Worm (Caenorhabditis elegans) whole organism, L4 larva: ENCODE data around the gene Y54G2A.15.
"Not testable (repeated sequence)": the region's sequence is repeated elsewhere in the genome, so short reads cannot be mapped to it uniquely, and the experiment has no call there.

Source experiments
- D1046.2 ChIP-seq: fragments of 200-800 bp; sonication (Bioruptor generic); IDR thresholded peaks from 2 replicates; pipeline ENCODE4 v1.3.6; 2022; ENCODE audit warnings: missing genetic modification characterization, missing compliant biosample characterization
- F10B5.3 ChIP-seq: sonication (generic microtip); optimal IDR thresholded peaks from 2 replicates; lab custom pipeline; 2016; ENCODE audit warnings: mild to moderate bottlenecking, missing genetic modification characterization, missing compliant biosample characterization
- F37D6.2 ChIP-seq: sonication (generic microtip); optimal IDR thresholded peaks from 2 replicates; lab custom pipeline; 2016; ENCODE audit warnings: mild to moderate bottlenecking, missing genetic modification characterization, missing compliant biosample characterization
- F44E2.7 ChIP-seq: fragments of 200-800 bp; sonication (Bioruptor generic); IDR thresholded peaks from 2 replicates; pipeline ENCODE4 v2.1.2; 2022; ENCODE audit warnings: missing genetic modification characterization, missing compliant biosample characterization
- arid-1 ChIP-seq: fragments of 200-800 bp; sonication (Bioruptor generic); conservative IDR thresholded peaks from 2 replicates; pipeline ENCODE4 v1.3.6; 2022; ENCODE audit warnings: missing genetic modification reagents, missing genetic modification characterization, missing compliant biosample characterization
- attf-4 ChIP-seq: sonication (generic microtip); optimal IDR thresholded peaks from 3 replicates; lab custom pipeline; 2017; ENCODE audit warnings: missing biosample characterization, missing genetic modification characterization
- ceh-28 ChIP-seq: fragments of 150-350 bp; optimal IDR thresholded peaks from 2 replicates; lab custom pipeline; 2014; ENCODE audit warnings: missing biosample characterization, missing genetic modification reagents, missing genetic modification characterization
- ceh-32 ChIP-seq: sonication (generic microtip); optimal IDR thresholded peaks from 2 replicates; lab custom pipeline; 2016; ENCODE audit warnings: mild to moderate bottlenecking, missing genetic modification characterization, missing compliant biosample characterization; ENCODE audit not compliant: poor library complexity
- ceh-62 ChIP-seq: sonication (generic microtip); optimal IDR thresholded peaks from 2 replicates; lab custom pipeline; 2017; ENCODE audit warnings: missing biosample characterization, missing genetic modification characterization
- ctbp-1 ChIP-seq: fragments of 200-800 bp; sonication (Bioruptor generic); IDR thresholded peaks from 2 replicates; pipeline ENCODE4 v1.3.6; 2022; ENCODE audit warnings: missing genetic modification reagents, missing genetic modification characterization, missing compliant biosample characterization
- daf-16 ChIP-seq, 3 experiments: sonication (generic microtip); optimal IDR thresholded peaks; 2 replicates each; lab custom pipeline; 2016 to 2017; ENCODE audit warnings: missing genetic modification characterization in 3 of 3, missing genetic modification reagents in 3 of 3, mild to moderate bottlenecking in 2 of 3, missing compliant biosample characterization in 2 of 3, missing biosample characterization in 1 of 3, moderate library complexity in 1 of 3
- dmd-6 ChIP-seq: fragments of 200-800 bp; sonication (Bioruptor generic); IDR thresholded peaks from 2 replicates; pipeline ENCODE4 v1.3.6; 2022; ENCODE audit warnings: missing genetic modification reagents, missing genetic modification characterization, missing compliant biosample characterization
- dmd-8 ChIP-seq: fragments of 200-800 bp; sonication (Bioruptor generic); IDR thresholded peaks from 2 replicates; pipeline ENCODE4 v1.3.6; 2022; ENCODE audit warnings: missing genetic modification characterization, missing compliant biosample characterization
- egl-27 ChIP-seq: sonication (generic microtip); optimal IDR thresholded peaks from 3 replicates; lab custom pipeline; 2017; ENCODE audit warnings: missing biosample characterization, missing genetic modification reagents, missing genetic modification characterization
- egl-43 ChIP-seq: fragments of 200-800 bp; sonication (Bioruptor generic); IDR thresholded peaks from 2 replicates; pipeline ENCODE4 v1.3.6; 2022; ENCODE audit warnings: missing genetic modification reagents, missing genetic modification characterization, missing compliant biosample characterization
- hlh-11 ChIP-seq: fragments of 200-800 bp; sonication (Bioruptor generic); optimal IDR thresholded peaks from 2 replicates; lab custom pipeline; 2018; ENCODE audit warnings: mild to moderate bottlenecking, missing genetic modification characterization, missing compliant biosample characterization
- hlh-30 ChIP-seq: sonication (generic microtip); optimal IDR thresholded peaks from 2 replicates; lab custom pipeline; 2017; ENCODE audit warnings: antibody characterized with exemption, mild to moderate bottlenecking, missing genetic modification characterization, missing compliant biosample characterization; ENCODE audit not compliant: insufficient read depth
- hmg-1.1 ChIP-seq: fragments of 200-800 bp; sonication (Bioruptor generic); IDR thresholded peaks from 2 replicates; pipeline ENCODE4 v1.3.6; 2022; ENCODE audit warnings: missing genetic modification reagents, missing genetic modification characterization, missing compliant biosample characterization
- lin-1 ChIP-seq: fragments of 200-800 bp; sonication (Bioruptor generic); IDR thresholded peaks from 2 replicates; pipeline ENCODE4 v1.3.6; 2022; ENCODE audit warnings: missing genetic modification reagents, missing genetic modification characterization, missing compliant biosample characterization
- lin-13 ChIP-seq: fragments of 150-350 bp; optimal IDR thresholded peaks from 2 replicates; lab custom pipeline; 2014; ENCODE audit warnings: missing biosample characterization, missing genetic modification reagents, missing genetic modification characterization
- lin-29 ChIP-seq: fragments of 200-800 bp; sonication (Bioruptor generic); IDR thresholded peaks from 2 replicates; pipeline ENCODE4 v1.3.6; 2022; ENCODE audit warnings: missing genetic modification reagents, missing genetic modification characterization, missing compliant biosample characterization
- lir-3 ChIP-seq: sonication (generic microtip); optimal IDR thresholded peaks from 2 replicates; lab custom pipeline; 2016; ENCODE audit warnings: mild to moderate bottlenecking, missing genetic modification characterization, missing compliant biosample characterization
- lsy-2 ChIP-seq, 2 experiments: fragments of 150-350 bp in 1 of 2; sonication (generic microtip) in 1 of 2; optimal IDR thresholded peaks; 2 replicates each; lab custom pipeline; 2014 to 2017; ENCODE audit warnings: missing biosample characterization in 2 of 2, missing genetic modification characterization in 2 of 2
- madf-5 ChIP-seq, 2 experiments: fragments of 200-800 bp; sonication (Bioruptor generic); IDR thresholded peaks; 2 replicates each; pipeline ENCODE4 v1.3.6; 2022; ENCODE audit warnings: missing compliant biosample characterization in 2 of 2, missing genetic modification characterization in 2 of 2
- mxl-2 ChIP-seq: fragments of 200-800 bp; sonication (Bioruptor generic); conservative IDR thresholded peaks from 2 replicates; pipeline ENCODE4 v1.3.6; 2022; ENCODE audit warnings: missing genetic modification reagents, missing genetic modification characterization, missing compliant biosample characterization
- nhr-10 ChIP-seq: fragments of 150-350 bp; optimal IDR thresholded peaks from 2 replicates; lab custom pipeline; 2014; ENCODE audit warnings: missing biosample characterization, missing genetic modification characterization
- nhr-111 ChIP-seq: fragments of 200-800 bp; sonication (Bioruptor generic); optimal IDR thresholded peaks from 2 replicates; lab custom pipeline; 2018; ENCODE audit warnings: mild to moderate bottlenecking, missing genetic modification characterization, missing compliant biosample characterization
- nhr-25 ChIP-seq: sonication (generic microtip); optimal IDR thresholded peaks from 2 replicates; lab custom pipeline; 2017; ENCODE audit warnings: missing genetic modification characterization, mild to moderate bottlenecking, missing compliant biosample characterization, antibody characterized with exemption, moderate library complexity, borderline replicate concordance; ENCODE audit not compliant: insufficient read depth
- nhr-41 ChIP-seq: fragments of 200-800 bp; sonication (Bioruptor generic); IDR thresholded peaks from 2 replicates; pipeline ENCODE4 v1.3.6; 2022; ENCODE audit warnings: missing genetic modification reagents, missing genetic modification characterization, missing compliant biosample characterization
- nhr-42 ChIP-seq: fragments of 200-800 bp; sonication (Bioruptor generic); IDR thresholded peaks from 2 replicates; pipeline ENCODE4 v1.3.6; 2022; ENCODE audit warnings: missing genetic modification characterization, missing compliant biosample characterization
- nhr-76 ChIP-seq: fragments of 150-350 bp; optimal IDR thresholded peaks from 2 replicates; lab custom pipeline; 2014; ENCODE audit warnings: missing biosample characterization, missing genetic modification characterization
- pha-4 ChIP-seq, 2 experiments: fragments of 150-350 bp in 1 of 2; fragments of 200-800 bp in 1 of 2; sonication (Bioruptor generic) in 1 of 2; IDR thresholded peaks in 1 of 2; optimal IDR thresholded peaks in 1 of 2; 2 replicates each; pipeline versions ENCODE4 v1.3.6 to Lab custom; 2014 to 2022; ENCODE audit warnings: missing genetic modification characterization in 2 of 2, missing genetic modification reagents in 2 of 2, missing biosample characterization in 1 of 2, missing compliant biosample characterization in 1 of 2
- php-3 ChIP-seq: fragments of 200-800 bp; sonication (Bioruptor generic); IDR thresholded peaks from 2 replicates; pipeline ENCODE4 v1.3.6; 2022; ENCODE audit warnings: missing genetic modification reagents, missing genetic modification characterization, missing compliant biosample characterization
- rbr-2 ChIP-seq: sonication (generic microtip); optimal IDR thresholded peaks from 2 replicates; lab custom pipeline; 2016; ENCODE audit warnings: missing genotype, missing genetic modification characterization, missing compliant biosample characterization
- sdz-12 ChIP-seq: fragments of 200-800 bp; sonication (Bioruptor generic); optimal IDR thresholded peaks from 2 replicates; lab custom pipeline; 2018; ENCODE audit warnings: mild to moderate bottlenecking, missing genetic modification characterization, missing compliant biosample characterization
- skn-1 ChIP-seq: fragments of 150-350 bp; optimal IDR thresholded peaks from 2 replicates; lab custom pipeline; 2014; ENCODE audit warnings: missing biosample characterization, missing genetic modification characterization
- snpc-1.2 ChIP-seq: fragments of 200-800 bp; sonication (Bioruptor generic); IDR thresholded peaks from 2 replicates; pipeline ENCODE4 v1.3.6; 2022; ENCODE audit warnings: missing genetic modification reagents, missing genetic modification characterization, missing compliant biosample characterization
- tra-1 ChIP-seq: fragments of 200-800 bp; sonication (Bioruptor generic); IDR thresholded peaks from 2 replicates; pipeline ENCODE4 v1.3.6; 2022; ENCODE audit warnings: missing genetic modification reagents, missing genetic modification characterization, missing compliant biosample characterization
- unc-62 ChIP-seq, 3 experiments: fragments of 150-350 bp in 1 of 3; sonication (generic microtip); optimal IDR thresholded peaks in 2 of 3; peaks in 1 of 3; 1 replicate in 1 of 3; 2 replicates in 2 of 3; lab custom pipeline; 2014 to 2017; ENCODE audit warnings: missing biosample characterization in 3 of 3, missing genetic modification characterization in 3 of 3, missing genetic modification reagents in 3 of 3, missing genotype in 1 of 3
- vab-7 ChIP-seq: fragments of 200-800 bp; sonication (Bioruptor generic); IDR thresholded peaks from 2 replicates; pipeline ENCODE4 v1.3.6; 2022; ENCODE audit warnings: missing genetic modification reagents, missing genetic modification characterization, missing compliant biosample characterization
- zag-1 ChIP-seq: fragments of 150-350 bp; optimal IDR thresholded peaks from 2 replicates; lab custom pipeline; 2014; ENCODE audit warnings: missing biosample characterization, missing genetic modification characterization
- zfp-3 ChIP-seq: fragments of 200-800 bp; sonication (Bioruptor generic); conservative IDR thresholded peaks from 2 replicates; pipeline ENCODE4 v1.3.6; 2022; ENCODE audit warnings: missing genetic modification reagents, missing genetic modification characterization, missing compliant biosample characterization
- zip-11 ChIP-seq: fragments of 200-800 bp; sonication (Bioruptor generic); IDR thresholded peaks from 2 replicates; pipeline ENCODE4 v1.3.6; 2022; ENCODE audit warnings: missing genetic modification characterization, missing compliant biosample characterization
- zip-2 ChIP-seq: fragments of 150-350 bp; optimal IDR thresholded peaks from 2 replicates; lab custom pipeline; 2014; ENCODE audit warnings: missing biosample characterization, missing genetic modification characterization

Gene Y54G2A.15

ce11 chrIV:2802193-2802592, 41.6 kb downstream of the Y54G2A.15 start (continued):
- TF ChIP-seq pha-4 (GFP tag; IDR thresholded peaks at IDR 0.05; lab: Robert Waterston, UW): peak; percentile 74
- TF ChIP-seq pha-4 (tag; optimal IDR thresholded peaks at IDR 0.05; lab: Kevin White, UChicago): no peak
- TF ChIP-seq ceh-28: no peak
- TF ChIP-seq zag-1 (tag; lab: Kevin White, UChicago): no peak
- 0 out of 4 replicates have a peak, but pooled peaks of 1 of the 2 experiments have one; percentile 51 for TF ChIP-seq madf-5 (GFP tag; IDR thresholded peaks at IDR 0.05; lab: Robert Waterston, UW)
- peak; percentile 48; the same call in 1 of the 2 replicates for TF ChIP-seq arid-1 (GFP tag; lab: Robert Waterston, UW)
- TF ChIP-seq lin-29 (GFP tag; lab: Robert Waterston, UW): no peak
- TF ChIP-seq zfp-3 (GFP tag; lab: Robert Waterston, UW): no peak
- no peak for TF ChIP-seq unc-62 (GFP tag; optimal IDR thresholded peaks at IDR 0.05 in 1 of 2; lab: Kevin White, UChicago)
- TF ChIP-seq unc-62 (tag; optimal IDR thresholded peaks at IDR 0.05; lab: Kevin White, UChicago): no peak
- peak; percentile 51; the same call in 1 of the 2 replicates for TF ChIP-seq hmg-1.1 (GFP tag; lab: Robert Waterston, UW)
- TF ChIP-seq dmd-6 (GFP tag; lab: Robert Waterston, UW): peak; percentile 28; the same call in 1 of the 2 replicates
- TF ChIP-seq egl-43 (GFP tag; lab: Robert Waterston, UW): peak; percentile 91
- no peak for TF ChIP-seq mxl-2 (GFP tag; lab: Robert Waterston, UW)
- TF ChIP-seq F44E2.7: 0 out of 2 replicates have a peak, but pooled peaks have one; percentile 23
- 0 out of 2 replicates have a peak, but pooled peaks have one; percentile 7 for TF ChIP-seq php-3
- TF ChIP-seq attf-4 (tag; lab: Kevin White, UChicago): no peak
- TF ChIP-seq ctbp-1 (GFP tag; lab: Robert Waterston, UW): peak; percentile 52; the same call in 1 of the 2 replicates
- TF ChIP-seq daf-16 (GFP tag; optimal IDR thresholded peaks at IDR 0.05; lab: Kevin White, UChicago): peak in 1 of 2 experiments; percentile 69
- TF ChIP-seq daf-16 (tag; optimal IDR thresholded peaks at IDR 0.05; lab: Kevin White, UChicago): peak; percentile 27
- no peak for TF ChIP-seq F37D6.2 (tag; lab: Kevin White, UChicago)
- 0 out of 2 replicates have a peak, but pooled peaks have one; percentile 33 for TF ChIP-seq tra-1 (GFP tag; lab: Robert Waterston, UW)

- TF ChIP-seq nhr-76 (tag; lab: Kevin White, UChicago); F37D6.2 (tag; lab: Kevin White, UChicago); rbr-2: not testable (repeated sequence)
Observed at ce11 chrIV:2801558-2801957, 42.2 kb downstream of the Y54G2A.15 start, which contains the start of gene Y54G2A.44. TSS of gene Y54G2A.44 (plus strand) at chrIV:2801858.

- TF ChIP-seq nhr-41 (GFP tag; lab: Robert Waterston, UW): peak; percentile 35; the same call in 1 of the 2 replicates
- no peak for TF ChIP-seq nhr-76 (tag; lab: Kevin White, UChicago)
- peak; percentile 70 for TF ChIP-seq lin-13
- TF ChIP-seq D1046.2 (GFP tag; lab: Robert Waterston, UW): no peak
- no peak for TF ChIP-seq nhr-25 (tag; lab: Kevin White, UChicago)
- no peak for TF ChIP-seq attf-4 (tag; lab: Kevin White, UChicago)
- peak in 1 of 2 experiments; percentile 24 for TF ChIP-seq lsy-2 (tag; optimal IDR thresholded peaks at IDR 0.05; lab: Kevin White, UChicago)
- no peak for TF ChIP-seq zip-11
- no peak for TF ChIP-seq egl-27 (tag; lab: Kevin White, UChicago)
- TF ChIP-seq skn-1: no peak
- no peak for TF ChIP-seq F10B5.3 (tag; lab: Kevin White, UChicago)
- peak; percentile 75 for TF ChIP-seq dmd-8 (GFP tag; lab: Robert Waterston, UW)
- no peak for TF ChIP-seq sdz-12 (GFP tag; lab: Kevin White, UChicago)
- TF ChIP-seq zip-2 (tag; lab: Kevin White, UChicago): no peak
- TF ChIP-seq vab-7: peak; percentile 85
- no peak for TF ChIP-seq lir-3
- TF ChIP-seq snpc-1.2: peak; percentile 55
- no peak for TF ChIP-seq ceh-32 (tag; lab: Kevin White, UChicago)
- TF ChIP-seq dmd-6 (GFP tag; lab: Robert Waterston, UW): peak; percentile 36; the same call in 1 of the 2 replicates
- no peak for TF ChIP-seq ceh-62 (tag; lab: Kevin White, UChicago)
- no peak for TF ChIP-seq nhr-42 (GFP tag; lab: Robert Waterston, UW)
- TF ChIP-seq lin-1 (GFP tag; lab: Robert Waterston, UW): 0 out of 2 replicates have a peak, but pooled peaks have one; percentile 46
- TF ChIP-seq egl-43 (GFP tag; lab: Robert Waterston, UW): peak; percentile 91
- peak; percentile 81 for TF ChIP-seq hlh-30
- no peak for TF ChIP-seq nhr-10
- no peak for TF ChIP-seq F37D6.2 (tag; lab: Kevin White, UChicago)
- TF ChIP-seq lin-29 (GFP tag; lab: Robert Waterston, UW): no peak
- TF ChIP-seq hlh-11 (tag; lab: Kevin White, UChicago): peak; percentile 12
- TF ChIP-seq nhr-111 (GFP tag; lab: Kevin White, UChicago): no peak
Observed at ce11 chrIV:2801004-2801403, 42.8 kb downstream of the Y54G2A.15 start.
